Worm (Caenorhabditis elegans) whole organism, mixed stage, embryonic: Measurements from ENCODE around the gene nhr-163.

Experiments
- ceh-39 ChIP-seq: fragments of 150-350 bp; optimal IDR thresholded peaks from 2 replicates; lab custom pipeline; 2014; ENCODE audit warnings: missing biosample characterization, missing genetic modification characterization
- lsy-2 ChIP-seq: fragments of 150-350 bp; optimal IDR thresholded peaks from 2 replicates; lab custom pipeline; 2014; ENCODE audit warnings: missing biosample characterization, missing genetic modification characterization
- mab-5 ChIP-seq: fragments of 150-350 bp; optimal IDR thresholded peaks from 2 replicates; lab custom pipeline; 2014; ENCODE audit warnings: missing biosample characterization, missing genetic modification characterization
- mep-1 ChIP-seq: fragments of 150-350 bp; optimal IDR thresholded peaks from 2 replicates; lab custom pipeline; 2017; ENCODE audit warnings: missing biosample characterization, missing genetic modification reagents, missing genetic modification characterization, inconsistent platforms
- nhr-12 ChIP-seq: fragments of 150-350 bp; optimal IDR thresholded peaks from 2 replicates; lab custom pipeline; 2014; ENCODE audit warnings: missing biosample characterization, missing genetic modification characterization
- nhr-237 ChIP-seq: fragments of 150-350 bp; optimal IDR thresholded peaks from 2 replicates; lab custom pipeline; 2014; ENCODE audit warnings: missing biosample characterization, missing genetic modification characterization
- nhr-28 ChIP-seq: fragments of 150-350 bp; optimal IDR thresholded peaks from 2 replicates; lab custom pipeline; 2014; ENCODE audit warnings: missing biosample characterization, missing genetic modification characterization
- pha-4 ChIP-seq: fragments of 150-350 bp; optimal IDR thresholded peaks from 2 replicates; lab custom pipeline; 2018; ENCODE audit warnings: missing biosample characterization, missing genetic modification reagents, missing genetic modification characterization
- snpc-4 ChIP-seq: fragments of 150-350 bp; optimal IDR thresholded peaks from 2 replicates; lab custom pipeline; 2014; ENCODE audit warnings: missing biosample characterization, missing genetic modification characterization
- sptf-1 ChIP-seq: sonication (generic microtip); optimal IDR thresholded peaks from 2 replicates; lab custom pipeline; 2017; ENCODE audit warnings: mild to moderate bottlenecking, missing genetic modification characterization, moderate library complexity, missing compliant biosample characterization
- tbx-8 ChIP-seq: fragments of 200-800 bp; sonication (Bioruptor generic); optimal IDR thresholded peaks from 2 replicates; lab custom pipeline; 2018; ENCODE audit warnings: mild to moderate bottlenecking, missing genetic modification characterization, moderate library complexity, missing compliant biosample characterization
- unc-120 ChIP-seq: sonication (generic microtip); optimal IDR thresholded peaks from 2 replicates; lab custom pipeline; 2017; ENCODE audit warnings: missing genetic modification characterization, missing compliant biosample characterization; ENCODE audit not compliant: poor library complexity, severe bottlenecking
- unc-39 ChIP-seq: fragments of 150-350 bp; optimal IDR thresholded peaks from 2 replicates; lab custom pipeline; 2014; ENCODE audit warnings: missing biosample characterization, missing genetic modification characterization
- ztf-11 ChIP-seq: fragments of 150-350 bp; optimal IDR thresholded peaks from 2 replicates; lab custom pipeline; 2014; ENCODE audit warnings: missing biosample characterization, missing genetic modification characterization

- no peak for TF ChIP-seq mep-1
- TF ChIP-seq sptf-1 (tag; lab: Kevin White, UChicago), result no peak
- no peak for TF ChIP-seq nhr-12 (tag; lab: Kevin White, UChicago)
- TF ChIP-seq snpc-4, result no peak
- no peak for TF ChIP-seq mab-5 (tag; lab: Kevin White, UChicago)
- TF ChIP-seq unc-120 (tag; lab: Kevin White, UChicago), result no peak
- TF ChIP-seq ceh-39 (tag; lab: Kevin White, UChicago), result no peak
- no peak for TF ChIP-seq tbx-8 (GFP tag; lab: Kevin White, UChicago)
- TF ChIP-seq lsy-2 (tag; lab: Kevin White, UChicago), result no peak
- no peak for TF ChIP-seq pha-4
- TF ChIP-seq nhr-28 (tag; lab: Kevin White, UChicago), result no peak
- no peak for TF ChIP-seq nhr-237
- TF ChIP-seq unc-39, result no peak
- no peak for TF ChIP-seq ztf-11 (tag; lab: Kevin White, UChicago)
Observed at ce11 chrV:6935878-6936277, 50.0 kb downstream of the nhr-163 start, which contains the start of gene Y57E12B.10.
